Fruit fly (Drosophila melanogaster) whole organism, pupa: ENCODE data around the gene gish.

Experiments used
- CG10348 ChIP-seq: fragments of 200-800 bp; sonication (Bioruptor generic); IDR thresholded peaks from 2 replicates; pipeline ENCODE4 v1.3.6; 2022; ENCODE audit warnings: missing biosample characterization, missing genetic modification characterization
- CG12605 ChIP-seq: fragments of 200-800 bp; sonication (Bioruptor generic); IDR thresholded peaks from 2 replicates; pipeline ENCODE4 v1.3.6; 2022; ENCODE audit warnings: missing biosample characterization, missing genetic modification characterization
- CG13204 ChIP-seq: fragments of 200-800 bp; sonication (Bioruptor generic); optimal IDR thresholded peaks from 2 replicates; lab custom pipeline; 2018; ENCODE audit warnings: missing biosample characterization, mild to moderate bottlenecking, missing genetic modification characterization, moderate library complexity
- CG15710 ChIP-seq: fragments of 200-800 bp; sonication (Bioruptor generic); optimal IDR thresholded peaks from 2 replicates; lab custom pipeline; 2018; ENCODE audit warnings: missing biosample characterization, mild to moderate bottlenecking, missing genetic modification characterization, moderate library complexity
- CG17806 ChIP-seq: fragments of 200-800 bp; sonication (Bioruptor generic); optimal IDR thresholded peaks from 2 replicates; lab custom pipeline; 2018; ENCODE audit warnings: missing biosample characterization, mild to moderate bottlenecking, missing genetic modification characterization, moderate library complexity
- CG32121 ChIP-seq: fragments of 200-800 bp; sonication (Bioruptor generic); IDR thresholded peaks from 2 replicates; pipeline ENCODE4 v1.3.6; 2022; ENCODE audit warnings: missing biosample characterization, missing genetic modification characterization
- CG34367 ChIP-seq: fragments of 200-800 bp; sonication (Bioruptor generic); optimal IDR thresholded peaks from 2 replicates; lab custom pipeline; 2018; ENCODE audit warnings: missing biosample characterization, mild to moderate bottlenecking, missing genetic modification characterization
- CG4496 ChIP-seq: fragments of 200-800 bp; sonication (Bioruptor generic); IDR thresholded peaks from 3 replicates; pipeline ENCODE4 v1.3.6; 2022; ENCODE audit warnings: missing biosample characterization, missing genetic modification characterization
- CG8159 ChIP-seq: fragments of 200-800 bp; sonication (Bioruptor generic); optimal IDR thresholded peaks from 3 replicates; lab custom pipeline; 2018; ENCODE audit warnings: missing biosample characterization, mild to moderate bottlenecking, missing genetic modification characterization, moderate library complexity
- CG8301 ChIP-seq: fragments of 200-800 bp; sonication (Bioruptor generic); optimal IDR thresholded peaks from 2 replicates; lab custom pipeline; 2018; ENCODE audit warnings: missing biosample characterization, mild to moderate bottlenecking, missing genetic modification characterization
- D1 ChIP-seq: fragments of 200-800 bp; sonication (Bioruptor generic); optimal IDR thresholded peaks from 2 replicates; lab custom pipeline; 2018; ENCODE audit warnings: missing biosample characterization, mild to moderate bottlenecking, missing genetic modification characterization, moderate library complexity
- EcR ChIP-seq: fragments of 200-800 bp; sonication (Bioruptor generic); optimal IDR thresholded peaks from 3 replicates; lab custom pipeline; 2019; ENCODE audit warnings: missing biosample characterization, missing genetic modification characterization, mild to moderate bottlenecking, moderate library complexity, missing genetic modification reagents
- fd96Ca ChIP-seq: fragments of 200-800 bp; sonication (Bioruptor generic); IDR thresholded peaks from 3 replicates; pipeline ENCODE4 v1.3.6; 2022; ENCODE audit warnings: missing biosample characterization, missing genetic modification characterization

DNA sequence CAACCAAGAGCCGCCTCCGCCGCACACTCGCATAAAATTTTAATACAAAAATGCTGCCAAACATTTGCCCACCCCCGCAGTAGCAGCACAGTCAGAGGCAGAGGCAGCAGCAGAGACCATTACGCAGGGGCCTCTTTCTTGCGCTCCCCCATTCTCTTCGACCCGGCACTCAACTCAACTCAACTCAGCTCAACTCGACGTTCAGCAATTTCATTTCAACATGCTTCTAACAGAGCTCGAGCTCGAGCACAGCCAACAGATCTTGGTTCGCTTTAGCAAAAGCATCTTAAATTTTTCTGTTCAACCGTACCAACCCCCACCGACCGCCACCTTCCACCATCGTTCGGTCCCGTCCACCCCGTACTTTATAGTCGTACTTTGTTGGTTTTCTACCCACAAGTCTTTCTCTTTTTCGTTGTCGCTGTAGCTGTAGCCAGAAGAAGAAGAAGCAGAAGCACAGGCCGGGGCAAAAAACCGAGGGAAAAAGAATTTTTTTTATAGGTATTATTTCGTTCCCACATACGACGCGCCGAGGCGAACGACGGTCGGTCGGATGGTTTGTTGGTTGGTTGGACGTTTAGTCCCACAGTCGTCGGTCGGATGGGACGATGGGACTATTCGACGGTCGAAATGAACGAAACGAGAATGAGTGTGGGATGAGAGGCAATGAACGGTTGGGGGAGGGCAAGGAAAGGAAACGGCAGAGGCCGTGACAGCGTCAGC lies 36.9 kb upstream of the gish start:
- no peak for TF ChIP-seq CG32121 (GFP tag; lab: Robert Waterston, UW)
- TF ChIP-seq CG8159 (tag; lab: Kevin White, UChicago) = no peak
- TF ChIP-seq CG4496 (GFP tag; lab: Robert Waterston, UW) = no peak
- no peak for TF ChIP-seq CG17806
- TF ChIP-seq fd96Ca (GFP tag; lab: Robert Waterston, UW) = no peak
- TF ChIP-seq CG13204 = peak; percentile 76
- no peak for TF ChIP-seq CG34367
- no peak for TF ChIP-seq D1
- peak; percentile 96 for TF ChIP-seq EcR (GFP tag; lab: Kevin White, UChicago)
- no peak for TF ChIP-seq CG12605 (GFP tag; lab: Robert Waterston, UW)
- no peak for TF ChIP-seq CG8301 (tag; lab: Kevin White, UChicago)
- TF ChIP-seq CG10348 = no peak
- TF ChIP-seq CG15710 (tag; lab: Kevin White, UChicago) = no peak
